Worm (Caenorhabditis elegans): ENCODE data around the gene lact-2.

ce11 chrII:10127389-10127788, 32.7 kb downstream of the lact-2 start, which contains the start of gene F27E5.8:
- TF ChIP-seq elt-1 (tag; optimal IDR thresholded peaks at IDR 0.05) (no peak), lin-39 (tag; optimal IDR thresholded peaks at IDR 0.05) (no peak), ceh-16 (tag; optimal IDR thresholded peaks at IDR 0.05) (no peak), egl-27 (tag; optimal IDR thresholded peaks at IDR 0.05) (no peak), skn-1 (tag; optimal IDR thresholded peaks at IDR 0.05) (no peak), mab-5 (tag; optimal IDR thresholded peaks at IDR 0.05) (no peak), C34F6.9 (tag; optimal IDR thresholded peaks at IDR 0.05) (no peak), aly-2 (tag; optimal IDR thresholded peaks at IDR 0.05) (no peak), blmp-1 (tag; optimal IDR thresholded peaks at IDR 0.05; ENCODE audit: insufficient read depth) (no peak), unc-62 (GFP tag; optimal IDR thresholded peaks at IDR 0.05) (no peak), ztf-11 (tag; optimal IDR thresholded peaks at IDR 0.05) (no peak), lsy-2 (tag; optimal IDR thresholded peaks at IDR 0.05) (no peak), nhr-77 (tag; optimal IDR thresholded peaks at IDR 0.05) (no peak)

Data from whole organism, L2 larva.